Worm (Caenorhabditis elegans) whole organism, early embryonic: ENCODE measurements around the gene F40F8.3.

Experiments used
- B0310.2 ChIP-seq: sonication (generic microtip); optimal IDR thresholded peaks from 2 replicates; lab custom pipeline; 2016; ENCODE audit warnings: mild to moderate bottlenecking, missing genetic modification characterization, missing compliant biosample characterization
- F13C5.2 ChIP-seq: sonication (generic microtip); optimal IDR thresholded peaks from 2 replicates; lab custom pipeline; 2017; ENCODE audit warnings: mild to moderate bottlenecking, missing genetic modification characterization, inconsistent platforms, missing compliant biosample characterization
- aly-1 ChIP-seq: sonication (generic microtip); optimal IDR thresholded peaks from 2 replicates; lab custom pipeline; 2016; ENCODE audit warnings: missing genetic modification characterization, missing compliant biosample characterization
- ama-1 ChIP-seq: fragments of 150-350 bp; optimal IDR thresholded peaks from 2 replicates; lab custom pipeline; 2014
- ceh-13 ChIP-seq: fragments of 200-800 bp; sonication (Bioruptor generic); optimal IDR thresholded peaks from 2 replicates; lab custom pipeline; 2018; ENCODE audit warnings: mild to moderate bottlenecking, missing genetic modification characterization, missing compliant biosample characterization
- ceh-36 ChIP-seq: sonication (generic microtip); optimal IDR thresholded peaks from 2 replicates; lab custom pipeline; 2016; ENCODE audit warnings: missing genetic modification characterization, inconsistent platforms, missing compliant biosample characterization
- ets-7 ChIP-seq: sonication (generic microtip); optimal IDR thresholded peaks from 2 replicates; lab custom pipeline; 2016; ENCODE audit warnings: missing genotype, missing genetic modification characterization, missing compliant biosample characterization
- flt-1 ChIP-seq: fragments of 200-800 bp; sonication (Bioruptor generic); IDR thresholded peaks from 2 replicates; pipeline ENCODE4 v1.3.6; 2022; ENCODE audit warnings: missing genetic modification characterization, missing compliant biosample characterization
- hmbx-1 ChIP-seq: sonication (generic microtip); optimal IDR thresholded peaks from 2 replicates; lab custom pipeline; 2016; ENCODE audit warnings: mild to moderate bottlenecking, missing genetic modification characterization, missing compliant biosample characterization
- hmg-4 ChIP-seq: fragments of 200-800 bp; sonication (Bioruptor generic); optimal IDR thresholded peaks from 2 replicates; lab custom pipeline; 2018; ENCODE audit warnings: mild to moderate bottlenecking, missing genetic modification characterization, missing compliant biosample characterization
- hnd-1 ChIP-seq: sonication (generic microtip); optimal IDR thresholded peaks from 2 replicates; lab custom pipeline; 2016; ENCODE audit warnings: missing genetic modification characterization, missing compliant biosample characterization
- pes-1 ChIP-seq: fragments of 200-800 bp; sonication (Bioruptor generic); IDR thresholded peaks from 2 replicates; pipeline ENCODE4 v1.3.6; 2022; ENCODE audit warnings: missing genetic modification reagents, missing genetic modification characterization, missing compliant biosample characterization
- scrt-1 ChIP-seq: fragments of 200-800 bp; sonication (Bioruptor generic); IDR thresholded peaks from 2 replicates; pipeline ENCODE4 v1.3.6; 2022; ENCODE audit warnings: missing genetic modification characterization, missing compliant biosample characterization
- sea-1 ChIP-seq: fragments of 200-800 bp; sonication (Bioruptor generic); conservative IDR thresholded peaks from 2 replicates; pipeline ENCODE4 v1.3.6; 2022; ENCODE audit warnings: missing genetic modification characterization, missing compliant biosample characterization
- tbx-11 ChIP-seq: fragments of 200-800 bp; sonication (Bioruptor generic); IDR thresholded peaks from 2 replicates; pipeline ENCODE4 v1.3.6; 2022; ENCODE audit warnings: missing genetic modification characterization, missing compliant biosample characterization
- tbx-37 ChIP-seq: fragments of 200-800 bp; sonication (Bioruptor generic); conservative IDR thresholded peaks from 2 replicates; pipeline ENCODE4 v1.3.6; 2022; ENCODE audit warnings: missing genetic modification reagents, missing genetic modification characterization, missing compliant biosample characterization
- tra-4 ChIP-seq: sonication (generic microtip); optimal IDR thresholded peaks from 2 replicates; lab custom pipeline; 2017; ENCODE audit warnings: missing genetic modification characterization, missing compliant biosample characterization

The F40F8.3 gene

DNA sequence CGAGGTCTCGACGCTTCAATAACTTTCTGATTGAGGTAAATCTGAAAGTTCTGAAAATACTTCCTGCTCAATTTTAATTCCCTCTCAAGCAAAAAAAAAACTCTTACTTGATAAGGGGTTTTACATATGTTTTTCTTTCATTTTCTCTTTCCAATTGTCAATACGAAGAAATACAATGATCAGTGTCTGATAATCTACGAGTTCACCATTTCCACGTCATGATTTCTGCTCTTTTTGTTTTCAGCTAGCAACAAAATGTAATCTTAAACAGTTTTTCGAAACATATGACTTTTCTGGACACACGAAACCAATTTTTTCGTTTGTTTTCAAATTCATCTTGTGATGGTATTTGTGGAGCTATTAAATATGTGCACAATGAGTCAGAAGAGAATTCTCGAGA is 27.1 kb downstream of the F40F8.3 start:
- no peak for TF ChIP-seq ama-1 (lab: Kevin White, UChicago)
- TF ChIP-seq tra-4: no peak
- no peak for TF ChIP-seq pes-1 (GFP tag; lab: Robert Waterston, UW)
- no peak for TF ChIP-seq tbx-37
- no peak for TF ChIP-seq sea-1 (GFP tag; lab: Robert Waterston, UW)
- TF ChIP-seq hnd-1 (tag; lab: Kevin White, UChicago): no peak
- TF ChIP-seq ceh-13 (GFP tag; lab: Kevin White, UChicago): no peak
- TF ChIP-seq ets-7 (tag; lab: Kevin White, UChicago): no peak
- TF ChIP-seq scrt-1 (GFP tag; lab: Robert Waterston, UW): no peak
- TF ChIP-seq tbx-11: no peak
- no peak for TF ChIP-seq flt-1 (GFP tag; lab: Robert Waterston, UW)
- TF ChIP-seq ceh-36 (tag; lab: Kevin White, UChicago): no peak

DNA sequence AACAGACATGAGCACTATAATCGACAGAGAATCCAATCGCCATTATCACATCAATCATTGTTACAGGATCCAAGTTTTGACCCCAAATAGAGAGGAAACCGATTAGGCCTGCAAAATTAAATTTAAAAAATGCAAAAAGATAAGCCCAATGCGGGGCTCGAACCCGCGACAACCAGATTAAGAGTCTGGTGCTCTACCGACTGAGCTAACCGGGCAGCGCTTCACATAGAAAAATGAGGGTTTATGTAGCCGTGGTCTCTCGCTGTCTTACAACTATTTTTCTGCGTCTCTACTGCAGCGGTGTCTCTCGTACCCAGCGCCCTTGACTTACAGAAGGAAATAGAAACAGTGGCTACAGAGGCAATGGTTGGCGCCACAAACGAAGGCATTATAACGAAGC is 28.6 kb downstream of the F40F8.3 start:
- TF ChIP-seq aly-1 (no peak), scrt-1 (GFP tag; lab: Robert Waterston, UW) (peak; percentile 70), ceh-13 (GFP tag; lab: Kevin White, UChicago) (peak; percentile 4), tra-4 (no peak), pes-1 (GFP tag; lab: Robert Waterston, UW) (peak; percentile 78), ceh-36 (tag; lab: Kevin White, UChicago) (peak; percentile 73), ama-1 (lab: Kevin White, UChicago) (no peak), hnd-1 (tag; lab: Kevin White, UChicago) (peak; percentile 34), B0310.2 (tag; lab: Kevin White, UChicago) (no peak), sea-1 (GFP tag; lab: Robert Waterston, UW) (peak; percentile 73; the same call in 1 of the 2 replicates), ets-7 (tag; lab: Kevin White, UChicago) (no peak), F13C5.2 (tag; lab: Kevin White, UChicago) (no peak), flt-1 (GFP tag; lab: Robert Waterston, UW) (peak; percentile 62; the same call in 1 of the 2 replicates), tbx-37 (peak; percentile 63), hmg-4 (GFP tag; lab: Kevin White, UChicago) (no peak), tbx-11 (0 out of 2 replicates have a peak, but pooled peaks have one; percentile 44), hmbx-1 (tag; lab: Kevin White, UChicago) (no peak)

DNA sequence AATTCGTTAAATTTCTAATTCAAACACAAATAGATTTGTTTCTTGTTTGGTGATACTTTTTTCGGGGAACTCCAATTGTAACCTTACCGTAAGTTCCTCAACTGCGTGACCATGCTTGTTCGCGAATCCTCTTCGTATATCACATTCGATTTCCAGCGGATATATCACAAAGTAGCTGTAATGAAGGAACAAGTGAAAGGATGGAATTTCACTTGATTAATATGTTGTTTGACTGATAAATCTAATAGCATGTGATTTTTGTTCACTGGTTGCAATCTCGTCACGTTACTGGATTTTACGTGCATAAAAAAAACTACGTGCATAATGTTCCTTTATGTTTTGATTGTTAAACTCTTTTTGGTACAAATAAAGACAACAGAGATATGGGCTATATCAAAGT is 32.6 kb downstream of the F40F8.3 start:
- TF ChIP-seq aly-1 (no peak), ceh-36 (tag; lab: Kevin White, UChicago) (no peak)

DNA sequence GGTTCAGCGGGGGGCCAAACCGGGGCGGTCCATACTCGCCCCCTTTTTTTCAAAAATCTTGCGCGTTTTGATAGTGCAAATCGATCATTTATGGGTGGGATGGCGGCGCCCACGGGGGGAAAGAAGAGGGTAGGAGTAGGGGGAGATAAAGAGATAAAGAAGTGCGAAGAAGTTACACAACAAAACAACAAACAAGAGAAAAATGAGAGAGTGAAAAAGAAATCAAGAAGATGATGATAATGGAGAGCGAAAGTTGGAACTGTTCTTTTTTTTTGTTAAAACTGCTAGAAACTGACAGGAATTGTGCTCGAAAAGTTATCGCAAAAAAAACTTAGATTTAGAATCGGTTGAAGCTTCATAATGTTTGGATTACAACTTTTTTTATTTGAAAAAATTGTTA is 33.3 kb downstream of the F40F8.3 start, which contains the start of gene ptr-13:
Gene ptr-13, minus strand, starts transcription at position 92 of the 400 bp plus-strand sequence.
- no peak for TF ChIP-seq hmg-4 (GFP tag; lab: Kevin White, UChicago)
- TF ChIP-seq tra-4: no peak

DNA sequence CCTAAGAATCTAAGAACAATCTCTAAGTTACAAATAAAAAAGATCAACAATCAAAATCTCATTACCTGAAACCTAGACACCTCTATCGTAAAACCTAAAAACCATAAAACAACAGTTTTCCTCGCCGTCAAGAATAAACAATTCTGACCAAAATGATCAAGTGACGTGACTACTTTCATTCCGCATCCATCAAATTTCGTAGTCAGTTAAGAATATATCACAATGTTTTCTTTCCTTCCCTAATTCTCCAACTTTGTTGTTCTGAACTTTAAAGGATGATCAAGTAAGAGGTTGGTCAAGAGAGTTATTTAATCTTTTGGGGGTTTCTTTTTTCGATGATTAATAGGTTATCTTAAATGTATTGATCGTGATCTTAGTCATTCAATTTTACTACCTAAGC is 34.2 kb downstream of the F40F8.3 start:
- no peak for TF ChIP-seq ceh-36 (tag; lab: Kevin White, UChicago)
- no peak for TF ChIP-seq pes-1 (GFP tag; lab: Robert Waterston, UW)
- TF ChIP-seq flt-1 (GFP tag; lab: Robert Waterston, UW): no peak
- no peak for TF ChIP-seq scrt-1 (GFP tag; lab: Robert Waterston, UW)
- TF ChIP-seq tbx-37: no peak
- no peak for TF ChIP-seq ama-1 (lab: Kevin White, UChicago)
- no peak for TF ChIP-seq ceh-13 (GFP tag; lab: Kevin White, UChicago)
- no peak for TF ChIP-seq B0310.2 (tag; lab: Kevin White, UChicago)
- no peak for TF ChIP-seq hnd-1 (tag; lab: Kevin White, UChicago)
- TF ChIP-seq tra-4: no peak
- no peak for TF ChIP-seq hmbx-1 (tag; lab: Kevin White, UChicago)

DNA sequence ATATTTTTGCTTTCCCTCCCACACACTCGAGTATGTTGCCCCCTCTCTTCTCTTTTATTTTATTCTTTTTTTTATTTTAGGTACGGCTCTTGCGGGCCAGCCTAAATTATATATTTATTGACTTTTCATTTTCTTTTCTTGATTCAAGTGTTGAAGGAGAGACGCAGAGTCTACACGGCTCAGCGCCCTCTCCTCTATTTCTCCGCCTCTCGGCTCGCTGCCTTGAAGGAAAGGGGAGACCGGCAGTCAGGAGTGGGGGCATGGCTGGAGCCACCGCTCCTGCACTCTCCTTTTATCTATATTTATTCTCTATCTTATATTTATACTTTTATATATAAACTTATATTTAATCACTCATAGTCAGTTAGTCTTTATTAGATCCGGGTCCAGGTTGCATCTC is 37.3 kb downstream of the F40F8.3 start:
- TF ChIP-seq pes-1 (GFP tag; lab: Robert Waterston, UW) (peak; percentile 49; the same call in 1 of the 2 replicates), tbx-37 (no peak)

DNA sequence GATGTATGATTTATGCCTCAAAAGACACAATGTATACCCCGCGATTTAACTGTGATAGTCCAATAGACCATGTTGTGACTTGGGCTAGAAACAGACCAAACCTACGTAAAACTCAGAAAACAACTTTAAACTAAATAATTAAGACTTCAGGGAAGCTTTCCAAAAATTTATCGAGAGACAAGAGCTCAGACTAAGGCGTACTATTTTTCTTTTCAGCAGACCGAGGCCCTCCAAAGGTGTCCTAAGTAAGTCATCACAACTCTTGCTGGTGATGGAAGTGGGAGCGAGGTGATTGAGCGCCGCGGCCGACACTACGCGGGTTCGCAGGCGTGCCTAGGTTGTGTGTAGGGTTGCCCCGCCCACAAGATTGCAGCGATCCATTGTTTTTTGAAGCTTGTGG is 38.0 kb downstream of the F40F8.3 start:
- TF ChIP-seq ceh-36 (tag; lab: Kevin White, UChicago): no peak
- peak; percentile 38 for TF ChIP-seq hmg-4 (GFP tag; lab: Kevin White, UChicago)

DNA sequence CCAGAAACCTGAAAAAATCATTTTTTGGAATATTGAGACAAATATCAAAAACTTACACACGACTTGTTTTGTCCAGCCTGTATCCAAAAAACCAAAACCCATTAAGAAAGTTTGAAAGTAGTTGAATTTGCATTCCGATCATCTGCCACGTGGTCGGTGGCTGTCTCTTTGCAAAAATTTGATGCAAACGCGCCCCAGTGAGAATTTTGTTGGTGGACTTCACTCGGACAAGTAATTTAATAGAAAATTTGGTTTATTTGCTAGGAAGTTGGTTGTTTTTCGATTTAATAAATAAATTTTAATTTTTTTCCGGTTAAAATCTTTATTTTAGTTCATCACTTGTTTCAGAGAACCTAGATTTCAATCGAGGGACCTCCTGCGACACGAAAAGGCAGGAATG is 46.3 kb downstream of the F40F8.3 start:
- TF ChIP-seq F13C5.2 (tag; lab: Kevin White, UChicago) (no peak), pes-1 (GFP tag; lab: Robert Waterston, UW) (no peak), hnd-1 (tag; lab: Kevin White, UChicago) (no peak), ceh-36 (tag; lab: Kevin White, UChicago) (no peak), tra-4 (no peak), tbx-11 (no peak), scrt-1 (GFP tag; lab: Robert Waterston, UW) (no peak), tbx-37 (no peak), ama-1 (lab: Kevin White, UChicago) (no peak), B0310.2 (tag; lab: Kevin White, UChicago) (no peak), ets-7 (tag; lab: Kevin White, UChicago) (no peak), flt-1 (GFP tag; lab: Robert Waterston, UW) (no peak), hmbx-1 (tag; lab: Kevin White, UChicago) (no peak), sea-1 (GFP tag; lab: Robert Waterston, UW) (no peak), hmg-4 (GFP tag; lab: Kevin White, UChicago) (no peak), ceh-13 (GFP tag; lab: Kevin White, UChicago) (no peak)
